Fruit fly (Drosophila melanogaster): ENCODE measurements around the gene Elba1.

DNA sequence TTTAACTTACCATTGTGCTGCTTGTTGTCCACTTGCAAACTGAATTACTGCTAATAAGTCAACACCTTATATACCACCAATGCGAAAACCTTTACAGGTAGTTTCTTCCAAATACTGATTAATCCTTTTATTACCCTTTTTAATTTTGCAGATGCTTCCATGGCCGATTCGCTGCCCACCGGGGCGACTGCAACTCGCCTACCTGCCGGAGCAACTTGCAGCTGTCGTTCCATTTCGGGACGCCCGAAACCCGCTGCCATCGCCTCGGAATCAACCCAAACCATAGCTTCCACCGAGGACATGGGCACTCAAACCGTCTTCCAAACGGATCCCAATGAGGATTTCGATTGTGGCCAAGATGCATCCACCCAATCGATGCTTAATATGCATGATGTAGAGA lies at the start of gene Elba1:
- TF ChIP-seq bab1 (GFP tag; optimal IDR thresholded peaks at IDR 0.05) (no peak), kay (GFP tag; ENCODE audit: borderline replicate concordance) (no peak), tj (GFP tag; optimal IDR thresholded peaks at IDR 0.05) (no peak), pad (GFP tag; optimal IDR thresholded peaks at IDR 0.05) (no peak), cnc (optimal IDR thresholded peaks at IDR 0.05) (no peak), CG33017 (tag; optimal IDR thresholded peaks at IDR 0.05) (no peak), Clk (GFP tag; optimal IDR thresholded peaks at IDR 0.05) (no peak), CG1620 (GFP tag; optimal IDR thresholded peaks at IDR 0.05) (no peak), CG12768 (GFP tag; optimal IDR thresholded peaks at IDR 0.05) (no peak), Crg-1 (GFP tag; optimal IDR thresholded peaks at IDR 0.05) (no peak), CG11617 (GFP tag; optimal IDR thresholded peaks at IDR 0.05) (no peak)

Data from whole organism, adult.